Fruit fly (Drosophila melanogaster) whole organism, wandering third instar larva: Measurements from ENCODE around the gene CG9922.
A peak's percentile ranks its signal among the peaks of the same experiment; 100 is the strongest.

ENCODE experiments used
- Abd-B ChIP-seq: fragments of >200 bp; optimal IDR thresholded peaks from 2 replicates; lab custom pipeline; 2017; ENCODE audit warnings: missing biosample characterization, missing genetic modification characterization
- CG32264 ChIP-seq: fragments of 200-800 bp; sonication (Bioruptor generic); optimal IDR thresholded peaks from 2 replicates; lab custom pipeline; 2016; ENCODE audit warnings: missing biosample characterization, missing genetic modification characterization
- CG9705 ChIP-seq: fragments of 200-800 bp; sonication (Bioruptor generic); optimal IDR thresholded peaks from 2 replicates; lab custom pipeline; 2018; ENCODE audit warnings: missing biosample characterization, mild to moderate bottlenecking, missing genetic modification characterization
- CrebA ChIP-seq: fragments of 200-800 bp; sonication (Bioruptor generic); optimal IDR thresholded peaks from 2 replicates; lab custom pipeline; 2016; ENCODE audit warnings: missing biosample characterization, mild to moderate bottlenecking, missing genetic modification characterization, borderline replicate concordance
- Dfd ChIP-seq: fragments of >200 bp; optimal IDR thresholded peaks from 2 replicates; lab custom pipeline; 2017; ENCODE audit warnings: missing biosample characterization, missing genetic modification characterization
- Dif ChIP-seq: fragments of 200-275, 200-300 bp; sonication (Bioruptor generic); optimal IDR thresholded peaks from 2 replicates; lab custom pipeline; 2018; ENCODE audit warnings: missing biosample characterization, missing genetic modification characterization; ENCODE audit not compliant: partially characterized antibody
- GATAd ChIP-seq: sonication (Bioruptor generic); optimal IDR thresholded peaks from 2 replicates; lab custom pipeline; 2016; ENCODE audit warnings: missing biosample characterization, missing genetic modification characterization
- HLH106 ChIP-seq: fragments of 200-800 bp; optimal IDR thresholded peaks from 3 replicates; lab custom pipeline; 2019; ENCODE audit warnings: missing biosample characterization, mild to moderate bottlenecking, missing genetic modification characterization, moderate library complexity
- Hnf4 ChIP-seq: fragments of 200-800 bp; sonication (Bioruptor generic); optimal IDR thresholded peaks from 2 replicates; lab custom pipeline; 2016; ENCODE audit warnings: missing biosample characterization, mild to moderate bottlenecking, missing genetic modification characterization
- Hr78 ChIP-seq: fragments of >200 bp; optimal IDR thresholded peaks from 2 replicates; lab custom pipeline; 2017; ENCODE audit warnings: missing biosample characterization, missing genetic modification characterization
- Hr83 ChIP-seq: fragments of 200-300 bp; sonication (Bioruptor generic); optimal IDR thresholded peaks from 2 replicates; lab custom pipeline; 2016; ENCODE audit warnings: missing biosample characterization, mild to moderate bottlenecking, missing genetic modification characterization, moderate library complexity; ENCODE audit not compliant: poor library complexity, severe bottlenecking
- Jra ChIP-seq: sonication (Bioruptor generic); optimal IDR thresholded peaks from 2 replicates; lab custom pipeline; 2016; ENCODE audit warnings: missing biosample characterization, missing genetic modification characterization
- Mio ChIP-seq: sonication (Bioruptor generic); optimal IDR thresholded peaks from 2 replicates; lab custom pipeline; 2016; ENCODE audit warnings: missing biosample characterization, missing genetic modification characterization
- Myc ChIP-seq: fragments of >200 bp; optimal IDR thresholded peaks from 2 replicates; lab custom pipeline; 2017
- N ChIP-seq: fragments of >200 bp; optimal IDR thresholded peaks from 2 replicates; lab custom pipeline; 2018; ENCODE audit warnings: missing biosample characterization, missing external identifiers, missing genetic modification characterization
- Rel ChIP-seq, 2 experiments: fragments of 200-800 bp; sonication (Bioruptor generic) in 1 of 2; optimal IDR thresholded peaks; 2 replicates in 1 of 2; 3 replicates in 1 of 2; lab custom pipeline; 2016 to 2019; ENCODE audit warnings: mild to moderate bottlenecking in 2 of 2, missing biosample characterization in 2 of 2, missing genetic modification characterization in 2 of 2, moderate library complexity in 1 of 2
- Sp1 ChIP-seq: fragments of 200-800 bp; sonication (Bioruptor generic); optimal IDR thresholded peaks from 3 replicates; lab custom pipeline; 2019; ENCODE audit warnings: missing biosample characterization, mild to moderate bottlenecking, missing genetic modification characterization, moderate library complexity
- Vsx2 ChIP-seq: fragments of 200-300, 225-300 bp; sonication (Bioruptor generic); optimal IDR thresholded peaks from 2 replicates; lab custom pipeline; 2018; ENCODE audit warnings: missing biosample characterization, missing genetic modification characterization; ENCODE audit not compliant: partially characterized antibody
- br ChIP-seq: fragments of 200-800 bp; sonication (Bioruptor generic); optimal IDR thresholded peaks from 2 replicates; lab custom pipeline; 2016; ENCODE audit warnings: missing biosample characterization, missing genetic modification characterization
- brk ChIP-seq: fragments of 200-800 bp; sonication (Bioruptor generic); optimal IDR thresholded peaks from 2 replicates; lab custom pipeline; 2016; ENCODE audit warnings: missing biosample characterization, mild to moderate bottlenecking, missing genetic modification characterization
- dl ChIP-seq, 2 experiments: fragments of 175-275, 200-275 bp in 1 of 2; fragments of 200-275 bp in 1 of 2; sonication (Bioruptor generic); optimal IDR thresholded peaks; lab custom pipeline; 2018; ENCODE audit warnings: mild to moderate bottlenecking in 2 of 2, missing biosample characterization in 2 of 2, missing genetic modification characterization in 2 of 2, moderate library complexity in 2 of 2; ENCODE audit not compliant: partially characterized antibody in 2 of 2, insufficient read depth in 1 of 2
- dmrt93B ChIP-seq: fragments of 200-800 bp; sonication (Bioruptor generic); optimal IDR thresholded peaks from 2 replicates; lab custom pipeline; 2018; ENCODE audit warnings: missing biosample characterization, mild to moderate bottlenecking, missing genetic modification characterization
- dsf ChIP-seq: sonication (Bioruptor generic); optimal IDR thresholded peaks from 2 replicates; lab custom pipeline; 2016; ENCODE audit warnings: missing biosample characterization, missing genetic modification characterization, borderline replicate concordance
- fru ChIP-seq: fragments of 200-800 bp; sonication (Bioruptor generic); optimal IDR thresholded peaks from 3 replicates; lab custom pipeline; 2016; ENCODE audit warnings: missing biosample characterization, mild to moderate bottlenecking, missing genetic modification characterization
- h ChIP-seq: fragments of 200-800 bp; sonication (Bioruptor generic); optimal IDR thresholded peaks from 3 replicates; lab custom pipeline; 2016; ENCODE audit warnings: missing biosample characterization, mild to moderate bottlenecking, missing genetic modification characterization
- jim ChIP-seq: fragments of 175-275, 200-325 bp; sonication (Bioruptor generic); optimal IDR thresholded peaks from 2 replicates; lab custom pipeline; 2016; ENCODE audit warnings: missing biosample characterization, mild to moderate bottlenecking, missing genetic modification characterization
- lola ChIP-seq: fragments of >200 bp; optimal IDR thresholded peaks from 2 replicates; lab custom pipeline; 2017; ENCODE audit warnings: missing biosample characterization, missing genetic modification characterization
- pan ChIP-seq: fragments of >200 bp; optimal IDR thresholded peaks from 2 replicates; lab custom pipeline; 2017
- psq ChIP-seq: fragments of 200-800 bp; sonication (Bioruptor generic); optimal IDR thresholded peaks from 3 replicates; lab custom pipeline; 2017; ENCODE audit warnings: missing biosample characterization, mild to moderate bottlenecking, missing genetic modification characterization, moderate library complexity
- rgr ChIP-seq: fragments of 200-800 bp; sonication (Bioruptor generic); optimal IDR thresholded peaks from 3 replicates; lab custom pipeline; 2016; ENCODE audit warnings: missing biosample characterization, mild to moderate bottlenecking, missing genetic modification characterization
- sage ChIP-seq: fragments of 200-800 bp; sonication (Bioruptor generic); optimal IDR thresholded peaks from 2 replicates; lab custom pipeline; 2016; ENCODE audit warnings: missing biosample characterization, mild to moderate bottlenecking, missing genetic modification characterization
- sv ChIP-seq: fragments of 200-800 bp; sonication (Bioruptor generic); optimal IDR thresholded peaks from 3 replicates; lab custom pipeline; 2016; ENCODE audit warnings: missing biosample characterization, missing genetic modification characterization
- usp ChIP-seq: fragments of >200 bp; optimal IDR thresholded peaks from 2 replicates; lab custom pipeline; 2017; ENCODE audit warnings: missing biosample characterization, missing genetic modification characterization
- woc ChIP-seq: sonication (Bioruptor generic); optimal IDR thresholded peaks from 2 replicates; lab custom pipeline; 2016; ENCODE audit warnings: missing biosample characterization, mild to moderate bottlenecking, missing genetic modification characterization

CG9922 gene

DNA sequence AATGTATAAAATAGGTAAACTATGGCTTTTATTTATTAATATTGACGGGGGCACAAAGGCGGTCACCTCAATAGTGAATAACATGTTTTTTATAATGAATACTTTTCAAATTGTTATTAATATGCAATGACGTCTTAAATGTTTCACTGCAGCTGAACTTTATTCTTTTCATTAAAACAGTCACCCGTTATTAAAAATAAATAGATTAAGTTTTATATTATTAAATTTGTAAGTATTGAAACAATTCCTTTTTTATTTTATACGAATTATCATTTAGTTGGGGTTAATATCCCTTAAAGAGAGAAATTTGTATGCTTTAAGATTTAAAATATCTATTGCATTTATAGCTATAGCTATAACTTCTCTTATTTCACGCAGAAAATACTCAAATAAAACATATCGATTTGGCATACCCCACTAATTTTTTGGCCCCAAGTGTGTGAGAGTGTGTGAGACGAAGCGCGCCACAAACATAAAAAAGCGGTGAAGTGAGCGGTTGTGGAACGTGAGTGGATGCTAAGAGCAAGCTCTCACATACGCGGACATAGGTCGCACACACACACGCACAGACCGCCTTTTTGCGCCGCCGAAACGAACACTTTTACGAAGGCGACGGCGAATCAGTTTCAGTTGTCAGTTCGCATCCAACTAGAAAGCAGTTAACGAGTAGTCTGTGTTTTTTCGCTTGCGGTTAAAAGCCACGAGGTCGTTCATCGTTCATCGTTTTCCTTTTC lies 20.3 kb upstream of the CG9922 start, which contains the start of gene foxo (continued):
- TF ChIP-seq sage (peak; percentile 27), dmrt93B (peak; percentile 34), pan (lab: Kevin White, UChicago) (no peak), Mio (GFP tag; lab: Kevin White, UChicago) (peak; percentile 23), Jra (GFP tag; lab: Kevin White, UChicago) (peak; percentile 8), dsf (GFP tag; lab: Kevin White, UChicago) (no peak), usp (GFP tag; lab: Kevin White, UChicago) (no peak), br (GFP tag; lab: Kevin White, UChicago) (peak; percentile 56), N (no peak), CG9705 (GFP tag; lab: Kevin White, UChicago) (no peak)

DNA sequence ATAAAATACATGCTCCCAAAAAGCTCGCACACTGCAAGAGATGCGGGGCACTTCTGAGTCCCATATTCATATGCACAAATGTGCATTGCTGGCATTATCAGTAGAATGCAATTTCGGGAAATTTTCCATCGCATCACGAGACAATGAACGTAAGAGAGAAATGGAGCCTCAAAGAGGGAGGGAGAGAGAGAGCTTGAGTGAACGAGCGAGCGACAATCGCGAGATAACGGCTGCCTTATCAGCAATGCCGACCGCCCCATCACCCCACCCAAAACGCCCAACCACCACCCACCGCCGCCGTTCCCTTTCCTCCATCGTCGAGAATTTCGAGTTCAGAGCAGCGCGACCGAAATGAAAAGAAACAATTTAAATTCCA lies 19.7 kb upstream of the CG9922 start:
- TF ChIP-seq br (GFP tag; lab: Kevin White, UChicago) (peak; percentile 31), dsf (GFP tag; lab: Kevin White, UChicago) (no peak), dl (GFP tag; optimal IDR thresholded peaks at IDR 0.05; lab: Kevin White, UChicago; ENCODE audit: insufficient read depth in 1 of 2, partially characterized antibody in 2 of 2) (peak; percentile 67 to 71), Dfd (no peak), CrebA (GFP tag; lab: Kevin White, UChicago) (peak; percentile 36), Sp1 (GFP tag; lab: Kevin White, UChicago) (no peak), Rel (GFP tag; optimal IDR thresholded peaks at IDR 0.05; lab: Kevin White, UChicago) (no peak), Rel (tag; optimal IDR thresholded peaks at IDR 0.05; lab: Kevin White, UChicago) (peak; percentile 83), Hr83 (GFP tag; lab: Kevin White, UChicago) (peak; percentile 18), Dif (GFP tag; lab: Kevin White, UChicago) (peak; percentile 78), GATAd (GFP tag; lab: Kevin White, UChicago) (no peak), rgr (GFP tag; lab: Kevin White, UChicago) (no peak), Vsx2 (GFP tag; lab: Kevin White, UChicago) (peak; percentile 50)

- no peak for TF ChIP-seq psq (GFP tag; lab: Kevin White, UChicago)
- no peak for TF ChIP-seq Dif (GFP tag; lab: Kevin White, UChicago)
- no peak for TF ChIP-seq Rel (GFP tag; optimal IDR thresholded peaks at IDR 0.05; lab: Kevin White, UChicago)
- TF ChIP-seq Rel (tag; optimal IDR thresholded peaks at IDR 0.05; lab: Kevin White, UChicago): no peak
- no peak for TF ChIP-seq Mio (GFP tag; lab: Kevin White, UChicago)
- no peak for TF ChIP-seq dmrt93B
- no peak for TF ChIP-seq Hnf4
- TF ChIP-seq N: no peak
- TF ChIP-seq Abd-B (GFP tag; lab: Kevin White, UChicago): no peak
- no peak for TF ChIP-seq GATAd (GFP tag; lab: Kevin White, UChicago)
- TF ChIP-seq HLH106: no peak
- TF ChIP-seq, all 38 proteins: peak for 0
These were observed 17.9 kb upstream of the CG9922 start for dm6 chr3R:14054103-14054502.

DNA sequence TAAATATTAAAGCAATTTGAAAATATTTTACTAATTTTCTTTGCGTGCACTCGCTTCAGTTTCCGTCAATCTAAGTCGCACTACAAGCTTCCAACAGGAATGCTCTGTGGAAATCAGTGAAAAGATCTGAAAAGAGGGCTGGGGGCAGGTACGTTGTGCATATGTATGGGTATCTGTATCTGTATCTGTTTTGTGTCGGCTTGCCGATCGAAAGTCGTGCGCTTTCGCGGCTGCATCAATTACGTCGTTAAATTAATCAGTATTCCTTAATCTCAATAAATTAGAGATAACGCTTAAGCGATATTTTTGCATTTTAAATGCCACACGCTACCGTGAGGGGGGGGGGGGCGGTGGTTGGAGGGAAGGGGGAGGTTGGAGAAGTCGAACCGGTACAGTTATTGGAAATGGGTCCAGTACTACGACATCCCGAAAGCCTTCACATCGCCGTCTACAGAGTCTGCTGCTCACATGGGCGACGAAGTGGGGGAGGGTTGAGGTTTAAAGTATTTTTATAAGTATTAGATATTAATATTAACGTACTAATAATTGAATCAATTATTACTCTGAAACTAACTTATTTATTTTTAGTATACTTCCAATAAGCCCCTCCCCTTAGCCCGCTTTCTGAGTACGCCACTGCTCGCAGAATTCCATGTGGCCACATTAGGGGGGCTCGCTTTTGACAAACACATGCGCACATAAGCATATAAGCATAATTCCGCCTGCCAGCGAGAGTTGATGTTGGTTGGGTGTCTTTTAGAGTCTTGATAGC lies 17.0 kb upstream of the CG9922 start:
- peak; percentile 46 for TF ChIP-seq dsf (GFP tag; lab: Kevin White, UChicago)
- peak; percentile 84 for TF ChIP-seq Hnf4
- TF ChIP-seq psq (GFP tag; lab: Kevin White, UChicago): peak; percentile 92
- TF ChIP-seq Dfd: no peak
- TF ChIP-seq Rel (GFP tag; optimal IDR thresholded peaks at IDR 0.05; lab: Kevin White, UChicago): peak; percentile 77
- TF ChIP-seq Rel (tag; optimal IDR thresholded peaks at IDR 0.05; lab: Kevin White, UChicago): peak; percentile 70
- no peak for TF ChIP-seq N
- no peak for TF ChIP-seq Hr78 (GFP tag; lab: Kevin White, UChicago)
- TF ChIP-seq GATAd (GFP tag; lab: Kevin White, UChicago): no peak
- no peak for TF ChIP-seq usp (GFP tag; lab: Kevin White, UChicago)
- TF ChIP-seq HLH106: peak; percentile 94
- TF ChIP-seq Hr83 (GFP tag; lab: Kevin White, UChicago): peak; percentile 23
- TF ChIP-seq Mio (GFP tag; lab: Kevin White, UChicago): peak; percentile 25
- TF ChIP-seq CrebA (GFP tag; lab: Kevin White, UChicago): peak; percentile 20
- no peak for TF ChIP-seq Myc (lab: Kevin White, UChicago)
- peak; percentile 91 for TF ChIP-seq dmrt93B
- peak; percentile 95 for TF ChIP-seq sv (GFP tag; lab: Kevin White, UChicago)
- TF ChIP-seq fru (GFP tag; lab: Kevin White, UChicago): peak; percentile 87
- no peak for TF ChIP-seq pan (lab: Kevin White, UChicago)
- no peak for TF ChIP-seq lola
- TF ChIP-seq dl (GFP tag; optimal IDR thresholded peaks at IDR 0.05; lab: Kevin White, UChicago; ENCODE audit: insufficient read depth in 1 of 2, partially characterized antibody in 2 of 2): no peak
- peak; percentile 74 for TF ChIP-seq CG9705 (GFP tag; lab: Kevin White, UChicago)
- no peak for TF ChIP-seq jim (GFP tag; lab: Kevin White, UChicago)
- peak; percentile 90 for TF ChIP-seq br (GFP tag; lab: Kevin White, UChicago)
- no peak for TF ChIP-seq Vsx2 (GFP tag; lab: Kevin White, UChicago)
- TF ChIP-seq sage: peak; percentile 89
- peak; percentile 96 for TF ChIP-seq rgr (GFP tag; lab: Kevin White, UChicago)
- TF ChIP-seq Sp1 (GFP tag; lab: Kevin White, UChicago): peak; percentile 93
- TF ChIP-seq CG32264: peak; percentile 46
- TF ChIP-seq h (GFP tag; lab: Kevin White, UChicago): peak; percentile 93
- peak; percentile 47 for TF ChIP-seq woc
- TF ChIP-seq brk (GFP tag; lab: Kevin White, UChicago): peak; percentile 91
- TF ChIP-seq Jra (GFP tag; lab: Kevin White, UChicago): peak; percentile 15
